Worm (Caenorhabditis elegans): ENCODE results near the gene F32D8.15.

Gene F32D8.15

ce11 chrV:10855363-10855762, 48.5 kb upstream of the F32D8.15 start (continued):
- TF ChIP-seq tra-1 (GFP tag; IDR thresholded peaks at IDR 0.05) (peak; percentile 66), nhr-28 (tag; optimal IDR thresholded peaks at IDR 0.05) (peak; percentile 96), ceh-32 (tag; optimal IDR thresholded peaks at IDR 0.05; ENCODE audit: poor library complexity) (no peak), nhr-102 (tag; optimal IDR thresholded peaks at IDR 0.05) (peak; percentile 38)

ce11 chrV:10856901-10857637, 46.8 kb upstream of the F32D8.15 start:
- TF ChIP-seq F44E2.7 (GFP tag; IDR thresholded peaks at IDR 0.05) (no peak), hlh-11 (tag; optimal IDR thresholded peaks at IDR 0.05) (peak; percentile 51), hlh-30 (tag; optimal IDR thresholded peaks at IDR 0.05; ENCODE audit: insufficient read depth) (peak; percentile 15), rbr-2 (tag; optimal IDR thresholded peaks at IDR 0.05) (no peak), pha-4 (GFP tag; IDR thresholded peaks at IDR 0.05) (peak; percentile 58; the same call in 1 of the 2 replicates), pha-4 (tag; optimal IDR thresholded peaks at IDR 0.05) (no peak), Y48G9A.11 (GFP tag; IDR thresholded peaks at IDR 0.05) (no peak), ztf-7 (tag; optimal IDR thresholded peaks at IDR 0.05) (no peak), gei-8 (GFP tag; optimal IDR thresholded peaks at IDR 0.05) (peak; percentile 6), nhr-28 (tag; optimal IDR thresholded peaks at IDR 0.05) (peak; percentile 56), daf-16 (GFP tag; optimal IDR thresholded peaks at IDR 0.05) (peak in 1 of 2 experiments; percentile 2), daf-16 (tag; optimal IDR thresholded peaks at IDR 0.05) (peak; percentile 24), pqm-1 (tag; optimal IDR thresholded peaks at IDR 0.05) (no peak), ceh-32 (tag; optimal IDR thresholded peaks at IDR 0.05; ENCODE audit: poor library complexity) (no peak), ZK546.5 (tag; optimal IDR thresholded peaks at IDR 0.05) (no peak), lin-13 (GFP tag; optimal IDR thresholded peaks at IDR 0.05) (no peak), lsy-2 (tag; optimal IDR thresholded peaks at IDR 0.05) (peak in 1 of 2 experiments; percentile 9), hmg-1.1 (GFP tag; IDR thresholded peaks at IDR 0.05) (peak; percentile 41; the same call in 1 of the 2 replicates), dmd-6 (GFP tag; IDR thresholded peaks at IDR 0.05) (peak; percentile 70), egl-27 (tag; optimal IDR thresholded peaks at IDR 0.05) (no peak), set-16 (GFP tag; IDR thresholded peaks at IDR 0.05) (0 out of 2 replicates have a peak, but pooled peaks have one; percentile 5), cey-2 (tag; optimal IDR thresholded peaks at IDR 0.05; ENCODE audit: borderline replicate concordance, insufficient read depth) (no peak), nhr-11 (tag; optimal IDR thresholded peaks at IDR 0.05) (peak; percentile 72), nhr-10 (tag; optimal IDR thresholded peaks at IDR 0.05) (no peak), mep-1 (tag; optimal IDR thresholded peaks at IDR 0.05) (peak; percentile 17), nhr-42 (GFP tag; IDR thresholded peaks at IDR 0.05) (0 out of 2 replicates have a peak, but pooled peaks have one; percentile 50), lin-1 (GFP tag; IDR thresholded peaks at IDR 0.05) (no peak), jun-1 (tag; optimal IDR thresholded peaks at IDR 0.05) (no peak), unc-62 (GFP tag; optimal IDR thresholded peaks at IDR 0.05 in 1 of 2) (peak in 1 of 2 experiments; percentile 64), unc-62 (tag; optimal IDR thresholded peaks at IDR 0.05) (no peak), zag-1 (tag; optimal IDR thresholded peaks at IDR 0.05) (no peak), aha-1 (tag) (peak; percentile 87), tra-1 (GFP tag; IDR thresholded peaks at IDR 0.05) (peak; percentile 21; the same call in 1 of the 2 replicates)

ce11 chrV:10858340-10858739, 45.5 kb upstream of the F32D8.15 start:
- TF ChIP-seq arid-1 (GFP tag; conservative IDR thresholded peaks at IDR 0.05) (no peak), lin-29 (GFP tag; IDR thresholded peaks at IDR 0.05) (0 out of 2 replicates have a peak, but pooled peaks have one; percentile 12), ZK546.5 (tag; optimal IDR thresholded peaks at IDR 0.05) (no peak), nhr-11 (tag; optimal IDR thresholded peaks at IDR 0.05) (peak; percentile 74), lin-15B (tag; optimal IDR thresholded peaks at IDR 0.05) (no peak), hlh-30 (tag; optimal IDR thresholded peaks at IDR 0.05; ENCODE audit: insufficient read depth) (peak; percentile 84), F37D6.2 (tag; optimal IDR thresholded peaks at IDR 0.05) (peak; percentile 54), unc-130 (GFP tag; optimal IDR thresholded peaks at IDR 0.05) (no peak), pqm-1 (tag; optimal IDR thresholded peaks at IDR 0.05) (no peak), nhr-48 (tag; optimal IDR thresholded peaks at IDR 0.05) (peak; percentile 79), ceh-32 (tag; optimal IDR thresholded peaks at IDR 0.05; ENCODE audit: poor library complexity) (peak; percentile 34), skn-1 (tag; optimal IDR thresholded peaks at IDR 0.05) (no peak), snpc-4 (tag; optimal IDR thresholded peaks at IDR 0.05) (no peak), php-3 (GFP tag; IDR thresholded peaks at IDR 0.05) (0 out of 2 replicates have a peak, but pooled peaks have one; percentile 10), spr-1 (tag; optimal IDR thresholded peaks at IDR 0.05) (no peak), Y5F2A.4 (GFP tag; optimal IDR thresholded peaks at IDR 0.05) (no peak), gei-8 (GFP tag; optimal IDR thresholded peaks at IDR 0.05) (peak; percentile 98), hmg-1.1 (GFP tag; IDR thresholded peaks at IDR 0.05) (peak; percentile 70; the same call in 1 of the 2 replicates), unc-39 (tag; optimal IDR thresholded peaks at IDR 0.05) (no peak), nhr-111 (GFP tag; optimal IDR thresholded peaks at IDR 0.05) (no peak), fos-1 (tag; optimal IDR thresholded peaks at IDR 0.05) (peak; percentile 30)
